Worm (Caenorhabditis elegans) whole organism, L3 larva: ENCODE measurements around the gene siah-1.

Experiments used
- R02D3.7 ChIP-seq: fragments of 150-350 bp; optimal IDR thresholded peaks from 2 replicates; lab custom pipeline; 2014; ENCODE audit warnings: missing biosample characterization, missing genetic modification characterization
- ZK546.5 ChIP-seq: sonication (generic microtip); optimal IDR thresholded peaks from 2 replicates; lab custom pipeline; 2017; ENCODE audit warnings: missing biosample characterization, missing genetic modification characterization
- aly-2 ChIP-seq: fragments of 150-350 bp; optimal IDR thresholded peaks from 2 replicates; lab custom pipeline; 2014; ENCODE audit warnings: missing biosample characterization, missing genetic modification characterization
- ama-1 ChIP-seq: fragments of 150-350 bp; optimal IDR thresholded peaks from 2 replicates; lab custom pipeline; 2018
- ceh-28 ChIP-seq: fragments of 150-350 bp; optimal IDR thresholded peaks from 2 replicates; lab custom pipeline; 2014; ENCODE audit warnings: missing biosample characterization, missing genetic modification reagents, missing genetic modification characterization
- ceh-82 ChIP-seq: fragments of 150-350 bp; optimal IDR thresholded peaks from 2 replicates; lab custom pipeline; 2014; ENCODE audit warnings: missing biosample characterization, missing genetic modification characterization
- ceh-9 ChIP-seq: sonication (generic microtip); optimal IDR thresholded peaks from 2 replicates; lab custom pipeline; 2018; ENCODE audit warnings: missing biosample characterization, missing genetic modification characterization
- daf-12 ChIP-seq: fragments of 150-350 bp; optimal IDR thresholded peaks from 2 replicates; lab custom pipeline; 2014; ENCODE audit warnings: missing biosample characterization, missing genetic modification reagents, missing genetic modification characterization
- egl-5 ChIP-seq: fragments of 150-350 bp; optimal IDR thresholded peaks from 2 replicates; lab custom pipeline; 2017; ENCODE audit warnings: missing biosample characterization, missing genetic modification reagents, missing genetic modification characterization, inconsistent platforms
- elt-2 ChIP-seq: sonication (generic microtip); optimal IDR thresholded peaks from 2 replicates; lab custom pipeline; 2016; ENCODE audit warnings: missing genetic modification reagents, mild to moderate bottlenecking, missing genetic modification characterization, missing compliant biosample characterization
- eor-1 ChIP-seq, 2 experiments: fragments of 150-350 bp; optimal IDR thresholded peaks; 2 replicates each; lab custom pipeline; 2014 to 2018; ENCODE audit warnings: missing biosample characterization in 2 of 2, missing genetic modification characterization in 2 of 2
- fkh-10 ChIP-seq: sonication (generic microtip); optimal IDR thresholded peaks from 2 replicates; lab custom pipeline; 2017; ENCODE audit warnings: missing biosample characterization, missing genetic modification reagents, missing genetic modification characterization
- fkh-2 ChIP-seq: fragments of 150-350 bp; optimal IDR thresholded peaks from 2 replicates; lab custom pipeline; 2014; ENCODE audit warnings: missing biosample characterization, missing genetic modification reagents, missing genetic modification characterization
- hmg-11 ChIP-seq: sonication (generic microtip); optimal IDR thresholded peaks from 2 replicates; lab custom pipeline; 2016; ENCODE audit warnings: missing genetic modification characterization, missing compliant biosample characterization
- jun-1 ChIP-seq: fragments of 150-350 bp; optimal IDR thresholded peaks from 2 replicates; lab custom pipeline; 2014; ENCODE audit warnings: missing biosample characterization, missing genetic modification reagents, missing genetic modification characterization
- lin-15B ChIP-seq: fragments of 150-350 bp; optimal IDR thresholded peaks from 2 replicates; lab custom pipeline; 2014; ENCODE audit warnings: missing biosample characterization, missing genetic modification characterization
- lin-39 ChIP-seq: fragments of 150-350 bp; optimal IDR thresholded peaks from 2 replicates; lab custom pipeline; 2018; ENCODE audit warnings: missing biosample characterization, missing genetic modification reagents, missing genetic modification characterization
- lsy-12 ChIP-seq: sonication (generic microtip); optimal IDR thresholded peaks from 2 replicates; lab custom pipeline; 2016; ENCODE audit warnings: mild to moderate bottlenecking, missing genetic modification characterization, missing compliant biosample characterization
- mdl-1 ChIP-seq: fragments of 150-350 bp; optimal IDR thresholded peaks from 2 replicates; lab custom pipeline; 2014; ENCODE audit warnings: missing biosample characterization, missing genetic modification characterization
- mml-1 ChIP-seq: fragments of 150-350 bp; sonication (generic microtip); optimal IDR thresholded peaks from 3 replicates; lab custom pipeline; 2014; ENCODE audit warnings: missing biosample characterization, missing genetic modification characterization
- nfya-1 ChIP-seq: sonication (generic microtip); optimal IDR thresholded peaks from 2 replicates; lab custom pipeline; 2017; ENCODE audit warnings: missing genetic modification characterization, mild to moderate bottlenecking, missing compliant biosample characterization, antibody characterized with exemption, moderate library complexity; ENCODE audit not compliant: insufficient read depth
- nhr-11 ChIP-seq: fragments of 150-350 bp; optimal IDR thresholded peaks from 2 replicates; lab custom pipeline; 2014; ENCODE audit warnings: missing biosample characterization, missing genetic modification characterization
- nhr-23 ChIP-seq: fragments of 150-350 bp; optimal IDR thresholded peaks from 2 replicates; lab custom pipeline; 2014; ENCODE audit warnings: missing biosample characterization, missing genetic modification reagents, missing genetic modification characterization
- nhr-28 ChIP-seq: fragments of 150-350 bp; optimal IDR thresholded peaks from 2 replicates; lab custom pipeline; 2014; ENCODE audit warnings: missing biosample characterization, missing genetic modification characterization
- nhr-43 ChIP-seq: sonication (generic microtip); optimal IDR thresholded peaks from 2 replicates; lab custom pipeline; 2016; ENCODE audit warnings: mild to moderate bottlenecking, missing genetic modification characterization, missing compliant biosample characterization; ENCODE audit not compliant: poor library complexity, severe bottlenecking
- nhr-67 ChIP-seq: fragments of 150-350 bp; optimal IDR thresholded peaks from 2 replicates; lab custom pipeline; 2014; ENCODE audit warnings: missing biosample characterization, missing genetic modification characterization
- nhr-76 ChIP-seq: fragments of 150-350 bp; sonication (generic microtip); optimal IDR thresholded peaks from 5 replicates; lab custom pipeline; 2014; ENCODE audit warnings: missing biosample characterization, missing genetic modification characterization
- nhr-77 ChIP-seq: fragments of 150-350 bp; optimal IDR thresholded peaks from 2 replicates; lab custom pipeline; 2014; ENCODE audit warnings: missing biosample characterization, missing genetic modification characterization
- pha-4 ChIP-seq: fragments of 150-350 bp; optimal IDR thresholded peaks from 2 replicates; lab custom pipeline; 2014; ENCODE audit warnings: missing biosample characterization, missing genetic modification reagents, missing genetic modification characterization
- pqm-1 ChIP-seq: fragments of 150-350 bp; optimal IDR thresholded peaks from 2 replicates; lab custom pipeline; 2017; ENCODE audit warnings: missing biosample characterization, missing genetic modification characterization, inconsistent platforms
- sea-2 ChIP-seq: fragments of 150-350 bp; sonication (generic microtip); optimal IDR thresholded peaks from 4 replicates; lab custom pipeline; 2014; ENCODE audit warnings: missing biosample characterization, missing genetic modification reagents, missing genetic modification characterization
- skn-1 ChIP-seq: fragments of 150-350 bp; optimal IDR thresholded peaks from 2 replicates; lab custom pipeline; 2014; ENCODE audit warnings: missing biosample characterization, missing genetic modification characterization
- snpc-4 ChIP-seq: fragments of 150-350 bp; optimal IDR thresholded peaks from 2 replicates; lab custom pipeline; 2014; ENCODE audit warnings: missing biosample characterization, missing genetic modification characterization
- tbx-2 ChIP-seq: sonication (generic microtip); optimal IDR thresholded peaks from 2 replicates; lab custom pipeline; 2016; ENCODE audit warnings: mild to moderate bottlenecking, missing genetic modification characterization, missing compliant biosample characterization
- unc-39 ChIP-seq: sonication (generic microtip); optimal IDR thresholded peaks from 4 replicates; lab custom pipeline; 2017; ENCODE audit warnings: missing biosample characterization, missing genetic modification characterization
- zag-1 ChIP-seq: fragments of 150-350 bp; optimal IDR thresholded peaks from 2 replicates; lab custom pipeline; 2014; ENCODE audit warnings: missing biosample characterization, missing genetic modification characterization
- ztf-11 ChIP-seq: fragments of 150-350 bp; optimal IDR thresholded peaks from 2 replicates; lab custom pipeline; 2014; ENCODE audit warnings: missing biosample characterization, missing genetic modification characterization

The siah-1 gene

DNA sequence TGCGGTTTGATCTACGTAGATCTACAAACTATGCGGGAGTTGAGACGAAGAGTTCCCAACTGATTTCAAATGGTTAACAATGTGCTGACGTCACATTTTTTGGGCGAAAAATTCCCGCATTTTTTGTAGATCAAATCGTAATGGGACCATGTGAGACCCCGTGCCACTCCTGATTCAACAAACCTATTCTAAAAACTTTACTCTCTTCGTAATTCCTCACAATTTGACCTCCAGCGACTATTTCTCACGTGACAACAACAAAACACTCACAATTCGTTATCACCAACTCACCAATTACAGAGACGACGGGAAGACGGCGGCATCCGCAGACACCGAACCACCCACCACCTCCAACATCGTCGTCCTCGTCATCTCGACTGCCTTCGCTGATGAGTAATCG lies at the start of gene siah-1:
Gene siah-1, plus strand, starts transcription at position 301 of the 400 bp plus-strand sequence.
- TF ChIP-seq pqm-1 (tag; lab: Kevin White, UChicago) = peak; percentile 22
- TF ChIP-seq nhr-43 = no peak
- TF ChIP-seq tbx-2 (tag; lab: Kevin White, UChicago) = no peak
- TF ChIP-seq elt-2 (tag; lab: Kevin White, UChicago) = peak; percentile 25
- TF ChIP-seq, all 47 proteins: peak for 2

DNA sequence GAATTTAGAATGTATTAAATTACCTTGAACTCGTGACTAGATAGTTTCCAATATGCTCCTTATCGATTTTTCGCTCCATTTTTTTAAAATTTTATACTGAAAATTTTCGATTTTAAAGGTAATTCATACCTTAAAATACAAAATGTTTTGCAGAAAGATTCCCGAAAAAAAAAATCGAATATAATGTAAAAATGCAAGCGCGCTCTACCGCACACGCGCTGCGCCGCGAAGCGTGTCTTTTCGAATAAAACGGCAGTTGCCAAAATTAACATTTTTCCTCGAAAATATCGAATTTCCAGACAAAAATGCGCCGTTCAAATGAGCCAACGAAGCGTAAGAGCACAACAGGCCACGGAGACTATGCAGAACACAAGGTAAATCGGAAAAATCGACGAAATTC lies 49.2 kb upstream of the siah-1 start, which contains the start of the genes taf-6.2 and Y37E11AL.3:
Gene taf-6.2, minus strand, starts transcription at position 96 of the 400 bp plus-strand sequence.
Gene Y37E11AL.3, plus strand, starts transcription at position 298 of the 400 bp plus-strand sequence.
- no peak for TF ChIP-seq lsy-12
- TF ChIP-seq nfya-1 = peak; percentile 71
- TF ChIP-seq ceh-28 (tag; lab: Kevin White, UChicago) = peak; percentile 11
- no peak for TF ChIP-seq ztf-11 (tag; lab: Kevin White, UChicago)
- peak; percentile 25 for TF ChIP-seq nhr-23 (tag; lab: Kevin White, UChicago)
- TF ChIP-seq nhr-67 = no peak
- TF ChIP-seq lin-39 (tag; lab: Kevin White, UChicago) = peak; percentile 37
- peak; percentile 10 for TF ChIP-seq skn-1
- peak; percentile 57 for TF ChIP-seq egl-5 (tag; lab: Kevin White, UChicago)
- TF ChIP-seq snpc-4 (tag; lab: Kevin White, UChicago) = no peak
- peak; percentile 77 for TF ChIP-seq hmg-11 (tag; lab: Kevin White, UChicago)
- peak; percentile 79 for TF ChIP-seq lin-15B
- TF ChIP-seq, all 47 proteins: peak for 8

DNA sequence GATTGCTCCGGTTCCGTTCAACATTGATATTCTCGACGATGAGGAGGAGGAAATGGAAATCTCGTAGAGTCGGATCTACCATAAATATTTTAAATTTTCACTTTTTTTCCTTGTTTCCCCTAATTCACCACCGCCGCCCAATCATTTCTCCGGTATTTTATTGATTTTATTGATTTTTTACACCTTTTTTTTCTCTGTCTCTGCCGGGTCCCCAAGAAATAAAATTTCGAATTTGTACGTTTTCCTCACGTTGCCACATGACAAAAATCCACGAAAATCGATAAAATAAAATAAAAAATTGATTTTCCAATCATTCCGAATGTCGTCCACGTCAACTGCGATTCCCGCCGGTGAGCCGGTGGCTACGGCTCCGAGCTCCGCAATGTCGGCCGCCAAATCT lies 45.6 kb upstream of the siah-1 start, which contains the start of gene Y37E11AL.2:
Gene Y37E11AL.2, plus strand, starts transcription at position 301 of the 400 bp plus-strand sequence.
- TF ChIP-seq mml-1 (tag; lab: Kevin White, UChicago) = no peak
- TF ChIP-seq R02D3.7 = no peak
- TF ChIP-seq mdl-1 (tag; lab: Kevin White, UChicago) = no peak
- no peak for TF ChIP-seq nfya-1
- no peak for TF ChIP-seq nhr-43
- no peak for TF ChIP-seq zag-1 (tag; lab: Kevin White, UChicago)
- TF ChIP-seq aly-2 (tag; lab: Kevin White, UChicago) = no peak

DNA sequence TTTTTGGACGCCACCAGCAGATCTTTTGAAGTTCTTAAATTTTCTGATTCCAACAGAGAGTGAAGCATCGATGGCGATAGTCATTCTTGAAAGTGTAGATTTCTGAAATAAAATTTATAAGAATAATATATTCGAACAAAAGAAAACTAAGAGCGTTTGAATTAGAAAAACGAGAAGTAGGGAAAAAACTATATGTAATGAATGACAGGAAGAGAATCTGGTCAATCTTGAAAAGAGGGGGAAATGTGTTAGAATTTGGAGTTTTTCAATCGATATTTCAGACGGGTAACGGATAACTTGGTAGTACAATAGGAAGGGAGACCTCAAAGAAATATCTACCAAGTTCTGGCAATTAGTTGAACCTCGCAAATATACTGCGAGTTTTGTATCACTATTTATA lies 43.3 kb upstream of the siah-1 start, which contains the start of gene Y37E11AL.9:
Gene Y37E11AL.9, minus strand, starts transcription at position 101 of the 400 bp plus-strand sequence.
- TF ChIP-seq pha-4 (no peak), lin-39 (tag; lab: Kevin White, UChicago) (no peak), ZK546.5 (tag; lab: Kevin White, UChicago) (no peak), ceh-28 (tag; lab: Kevin White, UChicago) (no peak), pqm-1 (tag; lab: Kevin White, UChicago) (no peak), nfya-1 (no peak), R02D3.7 (no peak), mdl-1 (tag; lab: Kevin White, UChicago) (no peak), ztf-11 (tag; lab: Kevin White, UChicago) (no peak), lsy-12 (no peak), nhr-23 (tag; lab: Kevin White, UChicago) (no peak), zag-1 (tag; lab: Kevin White, UChicago) (no peak), jun-1 (tag; lab: Kevin White, UChicago) (no peak), tbx-2 (tag; lab: Kevin White, UChicago) (no peak), fkh-2 (tag; lab: Kevin White, UChicago) (no peak), egl-5 (tag; lab: Kevin White, UChicago) (no peak), ceh-9 (tag; lab: Kevin White, UChicago) (no peak), fkh-10 (no peak), ceh-82 (tag; lab: Kevin White, UChicago) (no peak)
- TF ChIP-seq, all 47 proteins: peak for 0

DNA sequence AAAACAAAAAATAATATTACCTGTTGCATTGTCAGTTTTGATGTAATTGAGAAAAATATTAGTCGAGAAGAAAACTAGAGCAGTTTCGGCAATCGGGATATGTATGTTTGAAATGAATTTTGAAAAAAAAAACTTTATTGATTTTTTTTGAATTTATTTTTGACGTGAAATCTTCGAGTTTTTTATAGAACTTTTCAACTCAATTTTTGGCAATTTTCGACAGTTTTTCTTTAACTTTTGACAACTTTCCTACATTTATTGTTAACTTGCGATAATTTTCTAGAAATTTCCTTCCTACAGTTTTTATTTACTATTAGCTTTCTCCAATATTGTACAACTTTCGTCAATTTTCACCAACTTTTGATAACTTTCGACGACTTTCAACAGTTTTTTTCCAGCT lies 42.0 kb upstream of the siah-1 start, which contains the start of gene Y37E11AL.12:
Gene Y37E11AL.12, minus strand, starts transcription at position 101 of the 400 bp plus-strand sequence.
- TF ChIP-seq fkh-10 (no peak), ceh-28 (tag; lab: Kevin White, UChicago) (no peak), nhr-11 (tag; lab: Kevin White, UChicago) (no peak), nhr-43 (no peak), ZK546.5 (tag; lab: Kevin White, UChicago) (no peak), nhr-28 (tag; lab: Kevin White, UChicago) (no peak), nhr-67 (no peak), daf-12 (no peak), nhr-23 (tag; lab: Kevin White, UChicago) (no peak), sea-2 (GFP tag; lab: Kevin White, UChicago) (no peak), unc-39 (no peak), mdl-1 (tag; lab: Kevin White, UChicago) (no peak), ztf-11 (tag; lab: Kevin White, UChicago) (no peak), ama-1 (lab: Kevin White, UChicago) (no peak), snpc-4 (tag; lab: Kevin White, UChicago) (no peak), nhr-77 (tag; lab: Kevin White, UChicago) (no peak), nhr-76 (tag; lab: Kevin White, UChicago) (no peak), aly-2 (tag; lab: Kevin White, UChicago) (no peak), eor-1 (tag; optimal IDR thresholded peaks at IDR 0.05; lab: Kevin White, UChicago) (no peak)
